Worm (Caenorhabditis elegans): ENCODE results near the gene fars-2.

ce11 chrV:19936945-19937344 is 29.7 kb upstream of the fars-2 start:
- TF ChIP-seq ama-1 (optimal IDR thresholded peaks at IDR 0.05) = no peak
- TF ChIP-seq jun-1 (tag; optimal IDR thresholded peaks at IDR 0.05) = no peak
- no peak for TF ChIP-seq F44E2.7 (GFP tag; IDR thresholded peaks at IDR 0.05)
- TF ChIP-seq zag-1 (tag; optimal IDR thresholded peaks at IDR 0.05) = no peak
- TF ChIP-seq hlh-30 (tag; optimal IDR thresholded peaks at IDR 0.05; ENCODE audit: insufficient read depth) = no peak
- TF ChIP-seq lim-7 (GFP tag; IDR thresholded peaks at IDR 0.05) = no peak

Data from whole organism, L4 larva.